Worm (Caenorhabditis elegans) whole organism, L1 larva: ENCODE measurements around the gene T22B2.1.

ENCODE experiments used
- C34B4.2 ChIP-seq: sonication (generic microtip); optimal IDR thresholded peaks from 2 replicates; lab custom pipeline; 2017; ENCODE audit warnings: mild to moderate bottlenecking, missing genetic modification characterization, missing compliant biosample characterization
- alr-1 ChIP-seq: fragments of 200-800 bp; sonication (Bioruptor generic); optimal IDR thresholded peaks from 2 replicates; lab custom pipeline; 2018; ENCODE audit warnings: borderline replicate concordance, mild to moderate bottlenecking, missing genetic modification characterization, missing compliant biosample characterization
- ceh-90 ChIP-seq: sonication (generic microtip); optimal IDR thresholded peaks from 2 replicates; lab custom pipeline; 2016; ENCODE audit warnings: missing genetic modification characterization, missing compliant biosample characterization
- ces-1 ChIP-seq: fragments of 150-350 bp; optimal IDR thresholded peaks from 2 replicates; lab custom pipeline; 2014; ENCODE audit warnings: missing biosample characterization, missing genetic modification reagents, missing genetic modification characterization
- dsc-1 ChIP-seq: sonication (generic microtip); optimal IDR thresholded peaks from 2 replicates; lab custom pipeline; 2016; ENCODE audit warnings: mild to moderate bottlenecking, missing genetic modification characterization, missing compliant biosample characterization
- efl-1 ChIP-seq, 4 experiments: fragments of 150-350 bp; optimal IDR thresholded peaks in 3 of 4; peaks in 1 of 4; 1 replicate in 1 of 4; 2 replicates in 3 of 4; lab custom pipeline; 2014; ENCODE audit warnings: missing biosample characterization in 2 of 4, missing genetic modification characterization in 2 of 4, missing genetic modification reagents in 2 of 4
- elt-2 ChIP-seq: sonication (generic microtip); optimal IDR thresholded peaks from 2 replicates; lab custom pipeline; 2016; ENCODE audit warnings: missing genetic modification characterization, mild to moderate bottlenecking, inconsistent platforms, missing compliant biosample characterization, missing genetic modification reagents
- fkh-4 ChIP-seq: sonication (generic microtip); optimal IDR thresholded peaks from 2 replicates; lab custom pipeline; 2016; ENCODE audit warnings: missing compliant biosample characterization, missing genetic modification characterization, borderline replicate concordance
- fkh-8 ChIP-seq: sonication (generic microtip); optimal IDR thresholded peaks from 2 replicates; lab custom pipeline; 2016; ENCODE audit warnings: mild to moderate bottlenecking, missing genetic modification characterization, missing compliant biosample characterization
- hpl-2 ChIP-seq: fragments of 150-350 bp; optimal IDR thresholded peaks from 2 replicates; lab custom pipeline; 2014; ENCODE audit warnings: missing biosample characterization, missing genetic modification reagents, missing genetic modification characterization
- irx-1 ChIP-seq: sonication (generic microtip); optimal IDR thresholded peaks from 2 replicates; lab custom pipeline; 2016; ENCODE audit warnings: missing genetic modification characterization, missing compliant biosample characterization
- isw-1 ChIP-seq: fragments of 200-800 bp; sonication (Bioruptor generic); IDR thresholded peaks from 2 replicates; pipeline ENCODE4 v1.3.6; 2022; ENCODE audit warnings: missing genetic modification characterization, missing compliant biosample characterization
- lin-13 ChIP-seq: fragments of 150-350 bp; optimal IDR thresholded peaks from 2 replicates; lab custom pipeline; 2014; ENCODE audit warnings: missing biosample characterization, missing genetic modification reagents, missing genetic modification characterization
- lin-14 ChIP-seq: fragments of 200-800 bp; sonication (Bioruptor generic); optimal IDR thresholded peaks from 2 replicates; lab custom pipeline; 2018; ENCODE audit warnings: mild to moderate bottlenecking, missing genetic modification characterization, moderate library complexity, missing compliant biosample characterization
- lin-35 ChIP-seq, 2 experiments: fragments of 150-350 bp; optimal IDR thresholded peaks; 2 replicates each; lab custom pipeline; 2014; ENCODE audit warnings: missing biosample characterization in 2 of 2, missing genetic modification characterization in 2 of 2, missing genetic modification reagents in 2 of 2
- mdl-1 ChIP-seq, 2 experiments: fragments of 150-350 bp; optimal IDR thresholded peaks; 2 replicates each; lab custom pipeline; 2014 to 2017; ENCODE audit warnings: missing biosample characterization in 2 of 2, missing genetic modification characterization in 2 of 2, inconsistent platforms in 1 of 2
- mep-1 ChIP-seq: fragments of 150-350 bp; optimal IDR thresholded peaks from 2 replicates; lab custom pipeline; 2014; ENCODE audit warnings: missing biosample characterization, missing genetic modification characterization
- nhr-19 ChIP-seq: fragments of 200-800 bp; sonication (Bioruptor generic); conservative IDR thresholded peaks from 2 replicates; pipeline ENCODE4 v1.3.6; 2022; ENCODE audit warnings: missing genetic modification characterization, missing compliant biosample characterization
- nhr-20 ChIP-seq: sonication (generic microtip); optimal IDR thresholded peaks from 2 replicates; lab custom pipeline; 2016; ENCODE audit warnings: mild to moderate bottlenecking, missing genetic modification characterization, missing compliant biosample characterization
- nhr-237 ChIP-seq: fragments of 150-350 bp; optimal IDR thresholded peaks from 2 replicates; lab custom pipeline; 2014; ENCODE audit warnings: missing biosample characterization, missing genetic modification characterization
- nhr-28 ChIP-seq: fragments of 150-350 bp; optimal IDR thresholded peaks from 2 replicates; lab custom pipeline; 2014; ENCODE audit warnings: missing biosample characterization, missing genetic modification characterization
- nhr-47 ChIP-seq: sonication (generic microtip); optimal IDR thresholded peaks from 2 replicates; lab custom pipeline; 2016; ENCODE audit warnings: mild to moderate bottlenecking, missing genetic modification characterization, moderate library complexity, missing compliant biosample characterization
- nhr-71 ChIP-seq: sonication (generic microtip); optimal IDR thresholded peaks from 2 replicates; lab custom pipeline; 2016; ENCODE audit warnings: mild to moderate bottlenecking, missing genetic modification characterization, moderate library complexity, missing compliant biosample characterization
- nhr-76 ChIP-seq: sonication (generic microtip); optimal IDR thresholded peaks from 2 replicates; lab custom pipeline; 2017; ENCODE audit warnings: missing biosample characterization, missing genetic modification characterization
- nhr-84 ChIP-seq: sonication (generic microtip); optimal IDR thresholded peaks from 2 replicates; lab custom pipeline; 2017; ENCODE audit warnings: missing biosample characterization, missing genetic modification characterization
- nhr-90 ChIP-seq: sonication (generic microtip); optimal IDR thresholded peaks from 2 replicates; lab custom pipeline; 2016; ENCODE audit warnings: mild to moderate bottlenecking, missing genetic modification characterization, missing compliant biosample characterization; ENCODE audit not compliant: poor library complexity
- pag-3 ChIP-seq: sonication (generic microtip); optimal IDR thresholded peaks from 2 replicates; lab custom pipeline; 2017; ENCODE audit warnings: missing genetic modification characterization, mild to moderate bottlenecking, missing compliant biosample characterization, antibody characterized with exemption, borderline replicate concordance; ENCODE audit not compliant: insufficient read depth
- pax-3 ChIP-seq: fragments of 200-800 bp; sonication (Bioruptor generic); optimal IDR thresholded peaks from 2 replicates; lab custom pipeline; 2018; ENCODE audit warnings: mild to moderate bottlenecking, missing genetic modification characterization, moderate library complexity, missing compliant biosample characterization
- pqm-1 ChIP-seq: sonication (generic microtip); optimal IDR thresholded peaks from 3 replicates; lab custom pipeline; 2017; ENCODE audit warnings: missing biosample characterization, missing genetic modification characterization
- rnt-1 ChIP-seq: sonication (generic microtip); optimal IDR thresholded peaks from 2 replicates; lab custom pipeline; 2016; ENCODE audit warnings: mild to moderate bottlenecking, missing genetic modification characterization, moderate library complexity, missing compliant biosample characterization
- snpc-4 ChIP-seq: fragments of 150-350 bp; optimal IDR thresholded peaks from 2 replicates; lab custom pipeline; 2014; ENCODE audit warnings: missing biosample characterization, missing genetic modification characterization
- sptf-1 ChIP-seq: fragments of 150-350 bp; optimal IDR thresholded peaks from 2 replicates; lab custom pipeline; 2014; ENCODE audit warnings: missing biosample characterization, missing genetic modification characterization
- tbx-2 ChIP-seq: sonication (generic microtip); optimal IDR thresholded peaks from 2 replicates; lab custom pipeline; 2016; ENCODE audit warnings: missing genetic modification characterization, missing compliant biosample characterization
- tlp-1 ChIP-seq: fragments of 150-350 bp; optimal IDR thresholded peaks from 2 replicates; lab custom pipeline; 2014; ENCODE audit warnings: missing biosample characterization, missing genetic modification characterization
- unc-30 ChIP-seq: sonication (generic microtip); optimal IDR thresholded peaks from 2 replicates; lab custom pipeline; 2017; ENCODE audit warnings: missing biosample characterization, missing genetic modification characterization
- vab-15 ChIP-seq: sonication (generic microtip); optimal IDR thresholded peaks from 2 replicates; lab custom pipeline; 2017; ENCODE audit warnings: missing genotype, mild to moderate bottlenecking, missing genetic modification characterization, missing compliant biosample characterization
- xbp-1 ChIP-seq: sonication (generic microtip); optimal IDR thresholded peaks from 2 replicates; lab custom pipeline; 2016; ENCODE audit warnings: missing genetic modification characterization, missing compliant biosample characterization
- zip-4 ChIP-seq: fragments of 200-800 bp; sonication (Bioruptor generic); optimal IDR thresholded peaks from 2 replicates; lab custom pipeline; 2018; ENCODE audit warnings: mild to moderate bottlenecking, missing genetic modification characterization, moderate library complexity, missing compliant biosample characterization
- ztf-4 ChIP-seq: fragments of 150-350 bp; optimal IDR thresholded peaks from 2 replicates; lab custom pipeline; 2014; ENCODE audit warnings: missing biosample characterization, missing genetic modification characterization

T22B2.1 gene

ce11 chrX:3937483-3937882 is 11.6 kb downstream of the T22B2.1 start:
- TF ChIP-seq dsc-1 (tag; lab: Kevin White, UChicago) (peak; percentile 96), mep-1 (tag; lab: Kevin White, UChicago) (no peak), fkh-4 (tag; lab: Kevin White, UChicago) (peak; percentile 80)

ce11 chrX:3937884-3938283 is 12.0 kb downstream of the T22B2.1 start:
- TF ChIP-seq ceh-90 (tag; lab: Kevin White, UChicago) = no peak
- TF ChIP-seq efl-1 (optimal IDR thresholded peaks at IDR 0.05; lab: Kevin White, UChicago) = no peak
- TF ChIP-seq efl-1 (GFP tag; optimal IDR thresholded peaks at IDR 0.05 in 1 of 2; lab: Kevin White, UChicago) = no peak
- no peak for TF ChIP-seq irx-1 (tag; lab: Kevin White, UChicago)
- no peak for TF ChIP-seq isw-1 (GFP tag; lab: Robert Waterston, UW)
- no peak for TF ChIP-seq nhr-76 (tag; lab: Kevin White, UChicago)

ce11 chrX:3938950-3939349 is 13.1 kb downstream of the T22B2.1 start, which contains the start of gene T19D2.3:
Gene T19D2.3 (plus strand): TSS chrX:3939250.
- TF ChIP-seq nhr-28 (tag; lab: Kevin White, UChicago) (no peak), tbx-2 (no peak), xbp-1 (tag; lab: Kevin White, UChicago) (no peak), zip-4 (GFP tag; lab: Kevin White, UChicago) (no peak), hpl-2 (GFP tag; lab: Kevin White, UChicago) (no peak), lin-14 (GFP tag; lab: Kevin White, UChicago) (no peak), nhr-237 (tag; lab: Kevin White, UChicago) (no peak), pag-3 (tag; lab: Kevin White, UChicago) (no peak), lin-13 (no peak), mdl-1 (tag; optimal IDR thresholded peaks at IDR 0.05; lab: Kevin White, UChicago) (no peak), tlp-1 (no peak), pax-3 (tag; lab: Kevin White, UChicago) (no peak), lin-35 (GFP tag; optimal IDR thresholded peaks at IDR 0.05; lab: Kevin White, UChicago) (no peak)

- TF ChIP-seq vab-15 (tag; lab: Kevin White, UChicago) = no peak
- no peak for TF ChIP-seq unc-30 (tag; lab: Kevin White, UChicago)
- TF ChIP-seq sptf-1 (tag; lab: Kevin White, UChicago) = no peak
- TF ChIP-seq nhr-90 (tag; lab: Kevin White, UChicago) = no peak
- peak; percentile 21 for TF ChIP-seq dsc-1 (tag; lab: Kevin White, UChicago)
- TF ChIP-seq nhr-76 (tag; lab: Kevin White, UChicago) = no peak
- no peak for TF ChIP-seq rnt-1 (tag; lab: Kevin White, UChicago)
Observed at ce11 chrX:3942267-3942666, 16.4 kb downstream of the T22B2.1 start, which contains the start of gene T19D2.13. Gene T19D2.13 (minus strand): TSS chrX:3942367.

- TF ChIP-seq efl-1 (optimal IDR thresholded peaks at IDR 0.05; lab: Kevin White, UChicago) (no peak), efl-1 (GFP tag; optimal IDR thresholded peaks at IDR 0.05 in 1 of 2; lab: Kevin White, UChicago) (peak in 1 of 2 experiments; percentile 36), unc-30 (tag; lab: Kevin White, UChicago) (no peak)
- TF ChIP-seq, all 84 proteins: peak for 1
Observed at ce11 chrX:3943213-3943612, 17.3 kb downstream of the T22B2.1 start, which contains the start of gene ptp-4A2. Gene ptp-4A2 (minus strand): TSS chrX:3943313.

ce11 chrX:3944073-3944472 is 18.2 kb downstream of the T22B2.1 start:
- TF ChIP-seq alr-1 (tag; lab: Kevin White, UChicago) (no peak), pqm-1 (tag; lab: Kevin White, UChicago) (no peak), nhr-20 (tag; lab: Kevin White, UChicago) (peak; percentile 39), snpc-4 (tag; lab: Kevin White, UChicago) (no peak), C34B4.2 (tag; lab: Kevin White, UChicago) (no peak), nhr-71 (peak; percentile 35), nhr-47 (tag; lab: Kevin White, UChicago) (peak; percentile 9), tbx-2 (no peak), nhr-19 (GFP tag; lab: Robert Waterston, UW) (0 out of 2 replicates have a peak, but pooled peaks have one; percentile 10), dsc-1 (tag; lab: Kevin White, UChicago) (peak; percentile 43), nhr-28 (tag; lab: Kevin White, UChicago) (no peak), nhr-84 (no peak), elt-2 (peak; percentile 92), lin-14 (GFP tag; lab: Kevin White, UChicago) (peak; percentile 26), fkh-8 (peak; percentile 50), rnt-1 (tag; lab: Kevin White, UChicago) (peak; percentile 12), ces-1 (GFP tag; lab: Kevin White, UChicago) (no peak), ztf-4 (tag; lab: Kevin White, UChicago) (peak; percentile 29)
